Worm (Caenorhabditis elegans): ENCODE data around the gene catp-8.
A peak's percentile ranks its signal among the peaks of the same experiment; 100 is the strongest.

Gene catp-8

ce11 chrIV:11474067-11474466, 5.0 kb downstream of the catp-8 start (continued):
- TF ChIP-seq hmg-20 (GFP tag; IDR thresholded peaks at IDR 0.05): 0 out of 2 replicates have a peak, but pooled peaks have one; percentile 11
- TF ChIP-seq cebp-2 (GFP tag; IDR thresholded peaks at IDR 0.05): peak; percentile 97
- peak; percentile 62 for TF ChIP-seq hlh-12 (tag; optimal IDR thresholded peaks at IDR 0.05)
- peak; percentile 59; the same call in 1 of the 2 replicates for TF ChIP-seq ceh-91 (GFP tag; IDR thresholded peaks at IDR 0.05)
- peak; percentile 93 for TF ChIP-seq T07F8.4 (tag; optimal IDR thresholded peaks at IDR 0.05)
- peak; percentile 93 for TF ChIP-seq ets-4 (GFP tag; optimal IDR thresholded peaks at IDR 0.05)
- peak; percentile 85 for TF ChIP-seq ekl-4 (GFP tag; IDR thresholded peaks at IDR 0.05)
- TF ChIP-seq F22D6.2 (tag; optimal IDR thresholded peaks at IDR 0.05): peak; percentile 70
- peak; percentile 76 to 97 for TF ChIP-seq rec-8 (tag; optimal IDR thresholded peaks at IDR 0.05)
- 0 out of 2 replicates have a peak, but pooled peaks have one; percentile 91 for TF ChIP-seq bed-1 (GFP tag; IDR thresholded peaks at IDR 0.05)
- TF ChIP-seq unc-62 (GFP tag; optimal IDR thresholded peaks at IDR 0.05): no peak
- peak; percentile 79 for TF ChIP-seq madf-10 (tag; optimal IDR thresholded peaks at IDR 0.05)
- TF ChIP-seq D2030.7 (GFP tag; IDR thresholded peaks at IDR 0.05): peak; percentile 85
- peak; percentile 95 for TF ChIP-seq athp-1 (tag; optimal IDR thresholded peaks at IDR 0.05)
- TF ChIP-seq ztf-6 (GFP tag; IDR thresholded peaks at IDR 0.05): peak; percentile 73; the same call in 1 of the 2 replicates
- TF ChIP-seq nfya-1 (tag; optimal IDR thresholded peaks at IDR 0.05; ENCODE audit: borderline replicate concordance, insufficient read depth): no peak
- 0 out of 2 replicates have a peak, but pooled peaks have one; percentile 44 for TF ChIP-seq madf-3 (GFP tag; IDR thresholded peaks at IDR 0.05)
- peak; percentile 67 for TF ChIP-seq snpc-1.1 (tag; optimal IDR thresholded peaks at IDR 0.05; ENCODE audit: insufficient read depth)
- TF ChIP-seq T26A5.8 (tag; optimal IDR thresholded peaks at IDR 0.05): peak; percentile 87
- TF ChIP-seq attf-5 (GFP tag; optimal IDR thresholded peaks at IDR 0.05): peak; percentile 90
- TF ChIP-seq Y67H2A.10 (GFP tag; conservative IDR thresholded peaks at IDR 0.05): peak; percentile 69; the same call in 1 of the 2 replicates
- TF ChIP-seq F55B11.4 (tag; optimal IDR thresholded peaks at IDR 0.05; ENCODE audit: borderline replicate concordance, insufficient read depth): peak; percentile 40
- peak; percentile 76; the same call in 1 of the 2 replicates for TF ChIP-seq sea-2 (GFP tag; IDR thresholded peaks at IDR 0.05)
- TF ChIP-seq B0261.1 (tag; optimal IDR thresholded peaks at IDR 0.05): peak; percentile 87
- peak; percentile 82 for TF ChIP-seq nhr-27 (tag; optimal IDR thresholded peaks at IDR 0.05)
- TF ChIP-seq bed-2 (GFP tag; IDR thresholded peaks at IDR 0.05): peak; percentile 75
- TF ChIP-seq hrde-1 (tag; optimal IDR thresholded peaks at IDR 0.05; ENCODE audit: borderline replicate concordance): peak; percentile 92
- peak; percentile 74 for TF ChIP-seq B0035.1 (tag; optimal IDR thresholded peaks at IDR 0.05)
- peak; percentile 99 for TF ChIP-seq lin-26 (GFP tag; IDR thresholded peaks at IDR 0.05)
- peak; percentile 79 for TF ChIP-seq hmg-1.2 (GFP tag; IDR thresholded peaks at IDR 0.05)
- TF ChIP-seq ceh-27 (GFP tag; optimal IDR thresholded peaks at IDR 0.05): peak; percentile 90
- peak; percentile 89 for TF ChIP-seq egl-18 (GFP tag; IDR thresholded peaks at IDR 0.05)
- TF ChIP-seq F33H1.4 (GFP tag; IDR thresholded peaks at IDR 0.05): peak; percentile 67
- TF ChIP-seq lin-35 (GFP tag; optimal IDR thresholded peaks at IDR 0.05): peak in 1 of 3 experiments; percentile 40
- TF ChIP-seq mcd-1 (GFP tag; IDR thresholded peaks at IDR 0.05): peak; percentile 70
- TF ChIP-seq F37B4.10 (GFP tag; IDR thresholded peaks at IDR 0.05): peak; percentile 95
- TF ChIP-seq pbrm-1 (GFP tag; IDR thresholded peaks at IDR 0.05): peak; percentile 75; the same call in 1 of the 2 replicates
- TF ChIP-seq K12H6.12 (tag; optimal IDR thresholded peaks at IDR 0.05): peak; percentile 48
- TF ChIP-seq egrh-3 (GFP tag; IDR thresholded peaks at IDR 0.05): peak; percentile 50
- peak; percentile 88 for TF ChIP-seq lsy-27 (tag; optimal IDR thresholded peaks at IDR 0.05; ENCODE audit: borderline replicate concordance, insufficient read depth)
- TF ChIP-seq ama-1 (optimal IDR thresholded peaks at IDR 0.05): peak; percentile 52
- peak; percentile 84 to 93 for TF ChIP-seq ama-1 (GFP tag; optimal IDR thresholded peaks at IDR 0.05)
- TF ChIP-seq F57A8.1 (GFP tag; optimal IDR thresholded peaks at IDR 0.05): peak; percentile 96
- no peak for TF ChIP-seq efl-1 (GFP tag; optimal IDR thresholded peaks at IDR 0.05)
- TF ChIP-seq nhr-80 (tag; optimal IDR thresholded peaks at IDR 0.05): peak; percentile 62
- peak; percentile 72 for TF ChIP-seq ztf-26 (tag; optimal IDR thresholded peaks at IDR 0.05)
- peak; percentile 53 for TF ChIP-seq tbx-9 (tag; optimal IDR thresholded peaks at IDR 0.05; ENCODE audit: borderline replicate concordance)
- peak; percentile 79 for TF ChIP-seq unc-130 (GFP tag; optimal IDR thresholded peaks at IDR 0.05)

Data from whole organism, young adult.